Worm (Caenorhabditis elegans) whole organism, midembryonic: ENCODE measurements around the gene nhr-167.

ENCODE experiments used
- T22C8.4 ChIP-seq: fragments of 200-800 bp; sonication (Bioruptor generic); IDR thresholded peaks from 2 replicates; pipeline ENCODE4 v1.3.6; 2022; ENCODE audit warnings: missing genetic modification characterization, missing compliant biosample characterization
- cog-1 ChIP-seq: sonication (generic microtip); optimal IDR thresholded peaks from 2 replicates; lab custom pipeline; 2016; ENCODE audit warnings: missing genetic modification characterization, missing compliant biosample characterization
- flt-1 ChIP-seq: fragments of 200-800 bp; sonication (Bioruptor generic); IDR thresholded peaks from 2 replicates; pipeline ENCODE4 v1.3.6; 2022; ENCODE audit warnings: missing genetic modification characterization, missing compliant biosample characterization
- klf-2 ChIP-seq: fragments of 200-800 bp; sonication (Bioruptor generic); conservative IDR thresholded peaks from 2 replicates; pipeline ENCODE4 v1.3.6; 2022; ENCODE audit warnings: missing genetic modification reagents, missing genetic modification characterization, missing compliant biosample characterization
- med-1 ChIP-seq: sonication (generic microtip); optimal IDR thresholded peaks from 2 replicates; lab custom pipeline; 2017; ENCODE audit warnings: missing genetic modification characterization, mild to moderate bottlenecking, missing compliant biosample characterization, antibody characterized with exemption, missing genetic modification reagents; ENCODE audit not compliant: insufficient read depth
- ztf-29 ChIP-seq: fragments of 200-800 bp; sonication (Bioruptor generic); IDR thresholded peaks from 2 replicates; pipeline ENCODE4 v1.3.6; 2022; ENCODE audit warnings: missing genetic modification reagents, missing genetic modification characterization, missing compliant biosample characterization

- no peak for TF ChIP-seq ztf-29 (GFP tag; lab: Robert Waterston, UW)
- no peak for TF ChIP-seq med-1 (GFP tag; lab: Kevin White, UChicago)
- TF ChIP-seq klf-2 = no peak
- no peak for TF ChIP-seq T22C8.4 (GFP tag; lab: Robert Waterston, UW)
- no peak for TF ChIP-seq flt-1 (GFP tag; lab: Robert Waterston, UW)
- TF ChIP-seq cog-1 (tag; lab: Kevin White, UChicago) = no peak
Observed at ce11 chrX:12007905-12008466, 26.1 kb upstream of the nhr-167 start.
